Worm (Caenorhabditis elegans): ENCODE data around the gene acbp-6.

DNA sequence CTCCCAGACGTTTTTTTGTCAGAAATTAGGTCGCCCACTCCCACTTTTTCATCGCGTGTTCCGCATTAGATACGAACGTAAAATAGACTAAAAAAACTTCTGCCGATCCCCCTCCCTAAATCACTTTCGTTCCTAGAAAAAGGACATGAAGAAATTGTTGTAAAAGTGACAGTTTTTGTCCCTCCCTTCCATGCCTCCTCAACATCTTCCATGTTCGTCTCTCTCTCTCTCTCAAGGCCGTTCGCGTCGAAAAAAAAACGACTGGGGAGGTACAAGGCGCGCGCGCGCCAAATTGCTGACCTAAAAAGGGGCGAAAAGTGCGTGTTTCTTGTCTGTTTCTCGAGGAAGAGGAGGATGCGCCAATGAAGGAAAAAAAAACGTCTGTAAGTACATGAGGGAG, 44.8 kb downstream of the acbp-6 start:
- TF ChIP-seq unc-39 (tag; optimal IDR thresholded peaks at IDR 0.05) (no peak), nhr-12 (tag; optimal IDR thresholded peaks at IDR 0.05) (no peak), nhr-76 (tag; optimal IDR thresholded peaks at IDR 0.05) (no peak), cnd-1 (tag; optimal IDR thresholded peaks at IDR 0.05) (no peak), M03D4.4 (tag; optimal IDR thresholded peaks at IDR 0.05) (no peak), blmp-1 (tag; optimal IDR thresholded peaks at IDR 0.05) (no peak), snpc-4 (tag; optimal IDR thresholded peaks at IDR 0.05) (no peak), elt-3 (tag; optimal IDR thresholded peaks at IDR 0.05) (no peak), nhr-237 (tag; optimal IDR thresholded peaks at IDR 0.05) (no peak), unc-62 (GFP tag; optimal IDR thresholded peaks at IDR 0.05) (no peak), lsy-2 (tag; optimal IDR thresholded peaks at IDR 0.05) (no peak)
